Fruit fly (Drosophila melanogaster): ENCODE measurements around the gene CG42327.

Gene CG42327

dm6 chr3R:11669954-11670347, 14.0 kb downstream of the CG42327 start:
- TF ChIP-seq net (GFP tag; optimal IDR thresholded peaks at IDR 0.05) (no peak), Eip93F (GFP tag; optimal IDR thresholded peaks at IDR 0.05) (no peak), CG7368 (GFP tag; optimal IDR thresholded peaks at IDR 0.05) (no peak), Eip75B (GFP tag; optimal IDR thresholded peaks at IDR 0.05) (no peak), Smox (GFP tag; optimal IDR thresholded peaks at IDR 0.05) (no peak), Sox102F (GFP tag; optimal IDR thresholded peaks at IDR 0.05) (no peak), lz (GFP tag; optimal IDR thresholded peaks at IDR 0.05) (no peak), topi (GFP tag; optimal IDR thresholded peaks at IDR 0.05) (no peak), cyc (GFP tag; optimal IDR thresholded peaks at IDR 0.05) (no peak)

- no peak for TF ChIP-seq Smox (GFP tag; optimal IDR thresholded peaks at IDR 0.05)
- no peak for TF ChIP-seq net (GFP tag; optimal IDR thresholded peaks at IDR 0.05)
- no peak for TF ChIP-seq CG7368 (GFP tag; optimal IDR thresholded peaks at IDR 0.05)
- TF ChIP-seq acj6 (GFP tag; optimal IDR thresholded peaks at IDR 0.05), result no peak
- TF ChIP-seq CG3032 (tag; optimal IDR thresholded peaks at IDR 0.05), result no peak
- TF ChIP-seq Blimp-1 (GFP tag; optimal IDR thresholded peaks at IDR 0.05), result no peak
- no peak for TF ChIP-seq CG8119 (GFP tag; IDR thresholded peaks at IDR 0.05)
- TF ChIP-seq Ets21C (GFP tag; optimal IDR thresholded peaks at IDR 0.05), result no peak
- TF ChIP-seq CG10669 (GFP tag; optimal IDR thresholded peaks at IDR 0.05), result no peak
- TF ChIP-seq CG8319 (GFP tag; optimal IDR thresholded peaks at IDR 0.05), result no peak
- no peak for TF ChIP-seq ss (GFP tag; optimal IDR thresholded peaks at IDR 0.05)
- TF ChIP-seq CG15336 (GFP tag; IDR thresholded peaks at IDR 0.05), result no peak
- TF ChIP-seq fd85E (GFP tag; optimal IDR thresholded peaks at IDR 0.05), result no peak
Observed at dm6 chr3R:11670888-11671287, 14.9 kb downstream of the CG42327 start.

- TF ChIP-seq Hr39 (GFP tag; optimal IDR thresholded peaks at IDR 0.05), result peak; percentile 29
- no peak for TF ChIP-seq CG8119 (GFP tag; IDR thresholded peaks at IDR 0.05)
- peak; percentile 1 for TF ChIP-seq CG11902 (GFP tag; optimal IDR thresholded peaks at IDR 0.05)
- TF ChIP-seq acj6 (GFP tag; optimal IDR thresholded peaks at IDR 0.05), result peak; percentile 36
- TF ChIP-seq lz (GFP tag; optimal IDR thresholded peaks at IDR 0.05), result peak; percentile 47
- TF ChIP-seq cyc (GFP tag; optimal IDR thresholded peaks at IDR 0.05), result peak; percentile 37
- TF ChIP-seq CG31627 (GFP tag; optimal IDR thresholded peaks at IDR 0.05), result peak; percentile 16
- peak; percentile 23 for TF ChIP-seq CG32006 (GFP tag; optimal IDR thresholded peaks at IDR 0.05)
- TF ChIP-seq eg (GFP tag; IDR thresholded peaks at IDR 0.05), result 0 out of 3 replicates have a peak, but pooled peaks have one; percentile 16
- TF ChIP-seq Eip78C (GFP tag), result peak; percentile 85
- no peak for TF ChIP-seq CG11294 (GFP tag; IDR thresholded peaks at IDR 0.05)
- no peak for TF ChIP-seq pdm3 (GFP tag; optimal IDR thresholded peaks at IDR 0.05)
- TF ChIP-seq CG6792 (GFP tag; optimal IDR thresholded peaks at IDR 0.05), result peak; percentile 36
- TF ChIP-seq dsx (GFP tag; optimal IDR thresholded peaks at IDR 0.05; ENCODE audit: poor library complexity, severe bottlenecking), result peak; percentile 8
- TF ChIP-seq CG1621 (tag; optimal IDR thresholded peaks at IDR 0.05), result no peak
- peak; percentile 6 for TF ChIP-seq Sox15 (GFP tag; optimal IDR thresholded peaks at IDR 0.05)
- peak; percentile 18 for TF ChIP-seq CG8319 (GFP tag; optimal IDR thresholded peaks at IDR 0.05)
- peak; percentile 34 for TF ChIP-seq esn (GFP tag; optimal IDR thresholded peaks at IDR 0.05)
- TF ChIP-seq ss (GFP tag; optimal IDR thresholded peaks at IDR 0.05), result peak; percentile 35 to 42
- TF ChIP-seq Sox14 (GFP tag; optimal IDR thresholded peaks at IDR 0.05), result peak; percentile 37
- TF ChIP-seq CG3919 (GFP tag; optimal IDR thresholded peaks at IDR 0.05), result peak; percentile 33
- peak; percentile 50 for TF ChIP-seq Eip75B (GFP tag; optimal IDR thresholded peaks at IDR 0.05)
- TF ChIP-seq CG3032 (tag; optimal IDR thresholded peaks at IDR 0.05), result no peak
- TF ChIP-seq achi (GFP tag; optimal IDR thresholded peaks at IDR 0.05), result peak; percentile 2
- peak; percentile 20 for TF ChIP-seq CG10631 (GFP tag; optimal IDR thresholded peaks at IDR 0.05)
- TF ChIP-seq CG7368 (GFP tag; optimal IDR thresholded peaks at IDR 0.05), result no peak
- no peak for TF ChIP-seq CG15336 (GFP tag; IDR thresholded peaks at IDR 0.05)
- peak; percentile 16 for TF ChIP-seq Ets96B (tag; optimal IDR thresholded peaks at IDR 0.05)
- TF ChIP-seq CG10669 (GFP tag; optimal IDR thresholded peaks at IDR 0.05), result peak; percentile 37
- TF ChIP-seq CG6808 (GFP tag; optimal IDR thresholded peaks at IDR 0.05), result peak; percentile 24
- peak; percentile 48 for TF ChIP-seq topi (GFP tag; optimal IDR thresholded peaks at IDR 0.05)
- TF ChIP-seq net (GFP tag; optimal IDR thresholded peaks at IDR 0.05), result peak; percentile 10
- TF ChIP-seq svp (GFP tag), result peak; percentile 49
- no peak for TF ChIP-seq Lpt (GFP tag; optimal IDR thresholded peaks at IDR 0.05)
- TF ChIP-seq CG11762 (GFP tag; optimal IDR thresholded peaks at IDR 0.05; ENCODE audit: insufficient read depth), result no peak
Observed at dm6 chr3R:11671784-11672183, 15.8 kb downstream of the CG42327 start.
